Fruit fly (Drosophila melanogaster) whole organism, prepupa: ENCODE measurements around the gene Or33a.

ENCODE experiments used
- CG1621 ChIP-seq: fragments of 200-800 bp; sonication (Bioruptor generic); optimal IDR thresholded peaks from 3 replicates; lab custom pipeline; 2018; ENCODE audit warnings: missing biosample characterization, mild to moderate bottlenecking, missing genetic modification characterization
- Eip78C ChIP-seq: fragments of 200-800 bp; sonication (Bioruptor generic); peaks from one replicate; lab custom pipeline; 2016; ENCODE audit warnings: missing biosample characterization, missing genetic modification characterization

Gene Or33a

dm6 chr2L:11981210-11981609 lies 46.9 kb downstream of the Or33a start, which contains the start of gene CG16965:
TSS of gene CG16965 (plus strand) at chr2L:11981591.
- TF ChIP-seq Eip78C (GFP tag; lab: Kevin White, UChicago) (peak; percentile 52), CG1621 (tag; lab: Kevin White, UChicago) (no peak)
